Worm (Caenorhabditis elegans) whole organism, young adult: ENCODE data around the gene nhr-20.

Experiments used
- B0261.1 ChIP-seq: sonication (generic microtip); optimal IDR thresholded peaks from 2 replicates; lab custom pipeline; 2016; ENCODE audit warnings: mild to moderate bottlenecking, missing genetic modification characterization, moderate library complexity, missing compliant biosample characterization
- C06A6.2 ChIP-seq: fragments of 200-800 bp; sonication (Bioruptor generic); conservative IDR thresholded peaks from 2 replicates; pipeline ENCODE4 v1.3.6; 2022; ENCODE audit warnings: missing genetic modification characterization, missing compliant biosample characterization
- F23B12.7 ChIP-seq: sonication (generic microtip); optimal IDR thresholded peaks from 2 replicates; lab custom pipeline; 2017; ENCODE audit warnings: missing genetic modification characterization, mild to moderate bottlenecking, missing compliant biosample characterization, antibody characterized with exemption, moderate library complexity; ENCODE audit not compliant: insufficient read depth
- F33H1.4 ChIP-seq: fragments of 200-800 bp; sonication (Bioruptor generic); IDR thresholded peaks from 2 replicates; pipeline ENCODE4 v1.3.6; 2022; ENCODE audit warnings: missing genetic modification reagents, missing genetic modification characterization, missing compliant biosample characterization
- F39B2.1 ChIP-seq: fragments of 200-800 bp; sonication (Bioruptor generic); IDR thresholded peaks from 2 replicates; pipeline ENCODE4 v1.3.6; 2022; ENCODE audit warnings: missing genetic modification reagents, missing genetic modification characterization, missing compliant biosample characterization
- T07F8.4 ChIP-seq: sonication (generic microtip); optimal IDR thresholded peaks from 2 replicates; lab custom pipeline; 2016; ENCODE audit warnings: mild to moderate bottlenecking, missing genetic modification characterization, moderate library complexity, missing compliant biosample characterization
- Y67H2A.10 ChIP-seq: fragments of 200-800 bp; sonication (Bioruptor generic); conservative IDR thresholded peaks from 2 replicates; pipeline ENCODE4 v1.3.6; 2022; ENCODE audit warnings: missing genetic modification reagents, missing genetic modification characterization, missing compliant biosample characterization
- Y79H2A.3 ChIP-seq: fragments of 200-800 bp; sonication (Bioruptor generic); conservative IDR thresholded peaks from 2 replicates; pipeline ENCODE4 v1.3.6; 2022; ENCODE audit warnings: missing genetic modification reagents, missing genetic modification characterization, missing compliant biosample characterization
- ZK185.1 ChIP-seq: sonication (generic microtip); optimal IDR thresholded peaks from 2 replicates; lab custom pipeline; 2016; ENCODE audit warnings: mild to moderate bottlenecking, missing genetic modification characterization, missing compliant biosample characterization; ENCODE audit not compliant: poor library complexity, severe bottlenecking
- akir-1 ChIP-seq: fragments of 200-800 bp; sonication (Bioruptor generic); optimal IDR thresholded peaks from 2 replicates; lab custom pipeline; 2018; ENCODE audit warnings: mild to moderate bottlenecking, missing genetic modification characterization, moderate library complexity, missing compliant biosample characterization
- cebp-2 ChIP-seq: fragments of 200-800 bp; sonication (Bioruptor generic); IDR thresholded peaks from 2 replicates; pipeline ENCODE4 v1.3.6; 2022; ENCODE audit warnings: missing genetic modification characterization, missing compliant biosample characterization
- ceh-40 ChIP-seq: fragments of 200-800 bp; sonication (Bioruptor generic); IDR thresholded peaks from 2 replicates; pipeline ENCODE4 v1.3.6; 2022; ENCODE audit warnings: missing genetic modification characterization, missing compliant biosample characterization
- ceh-91 ChIP-seq: fragments of 200-800 bp; sonication (Bioruptor generic); IDR thresholded peaks from 2 replicates; pipeline ENCODE4 v1.3.6; 2022; ENCODE audit warnings: missing genetic modification reagents, missing genetic modification characterization, missing compliant biosample characterization
- die-1 ChIP-seq: sonication (generic microtip); optimal IDR thresholded peaks from 2 replicates; lab custom pipeline; 2016; ENCODE audit warnings: missing genotype, mild to moderate bottlenecking, missing genetic modification characterization, missing compliant biosample characterization
- dox-1 ChIP-seq: fragments of 200-800 bp; sonication (Bioruptor generic); IDR thresholded peaks from 2 replicates; pipeline ENCODE4 v1.3.6; 2022; ENCODE audit warnings: missing genetic modification reagents, missing genetic modification characterization, missing compliant biosample characterization
- dpl-1 ChIP-seq: fragments of 150-350 bp; optimal IDR thresholded peaks from 2 replicates; lab custom pipeline; 2014; ENCODE audit warnings: missing biosample characterization, missing genetic modification reagents, missing genetic modification characterization
- efl-1 ChIP-seq: fragments of 150-350 bp; optimal IDR thresholded peaks from 2 replicates; lab custom pipeline; 2014; ENCODE audit warnings: missing biosample characterization, missing genetic modification reagents, missing genetic modification characterization
- egl-44 ChIP-seq: fragments of 200-800 bp; sonication (Bioruptor generic); IDR thresholded peaks from 2 replicates; pipeline ENCODE4 v1.3.6; 2022; ENCODE audit warnings: missing genetic modification reagents, missing genetic modification characterization, missing compliant biosample characterization
- ekl-4 ChIP-seq: fragments of 200-800 bp; sonication (Bioruptor generic); IDR thresholded peaks from 2 replicates; pipeline ENCODE4 v1.3.6; 2022; ENCODE audit warnings: missing genetic modification reagents, missing genetic modification characterization, missing compliant biosample characterization
- gei-17 ChIP-seq: fragments of 200-800 bp; sonication (Bioruptor generic); optimal IDR thresholded peaks from 2 replicates; lab custom pipeline; 2018; ENCODE audit warnings: mild to moderate bottlenecking, missing genetic modification characterization, missing compliant biosample characterization
- hmg-20 ChIP-seq: fragments of 200-800 bp; sonication (Bioruptor generic); IDR thresholded peaks from 2 replicates; pipeline ENCODE4 v1.3.6; 2022; ENCODE audit warnings: missing genetic modification reagents, missing genetic modification characterization, missing compliant biosample characterization
- hsf-1 ChIP-seq: fragments of 200-800 bp; sonication (Bioruptor generic); IDR thresholded peaks from 2 replicates; pipeline ENCODE4 v1.3.6; 2022; ENCODE audit warnings: missing genetic modification reagents, missing genetic modification characterization, missing compliant biosample characterization
- lsl-1 ChIP-seq: fragments of 200-800 bp; sonication (Bioruptor generic); optimal IDR thresholded peaks from 2 replicates; lab custom pipeline; 2018; ENCODE audit warnings: mild to moderate bottlenecking, missing genetic modification characterization, moderate library complexity, missing compliant biosample characterization
- madf-3 ChIP-seq: fragments of 200-800 bp; sonication (Bioruptor generic); IDR thresholded peaks from 2 replicates; pipeline ENCODE4 v1.3.6; 2022; ENCODE audit warnings: missing genetic modification reagents, missing genetic modification characterization, missing compliant biosample characterization
- madf-6 ChIP-seq: fragments of 200-800 bp; sonication (Bioruptor generic); IDR thresholded peaks from 2 replicates; pipeline ENCODE4 v1.3.6; 2022; ENCODE audit warnings: missing genetic modification reagents, missing genetic modification characterization, missing compliant biosample characterization
- madf-8 ChIP-seq: fragments of 200-800 bp; sonication (Bioruptor generic); conservative IDR thresholded peaks from 2 replicates; pipeline ENCODE4 v1.3.6; 2022; ENCODE audit warnings: missing genetic modification reagents, missing genetic modification characterization, missing compliant biosample characterization
- mcd-1 ChIP-seq: fragments of 200-800 bp; sonication (Bioruptor generic); IDR thresholded peaks from 2 replicates; pipeline ENCODE4 v1.3.6; 2022; ENCODE audit warnings: missing genetic modification reagents, missing genetic modification characterization, missing compliant biosample characterization
- mes-4 ChIP-seq: sonication (generic microtip); optimal IDR thresholded peaks from 2 replicates; lab custom pipeline; 2016; ENCODE audit warnings: missing genotype, missing genetic modification characterization, missing compliant biosample characterization
- nhr-80 ChIP-seq: sonication (generic microtip); optimal IDR thresholded peaks from 2 replicates; lab custom pipeline; 2016; ENCODE audit warnings: missing genetic modification characterization, missing compliant biosample characterization
- nhr-90 ChIP-seq: sonication (generic microtip); optimal IDR thresholded peaks from 2 replicates; lab custom pipeline; 2016; ENCODE audit warnings: missing genotype, mild to moderate bottlenecking, missing genetic modification characterization, missing compliant biosample characterization
- pbrm-1 ChIP-seq: fragments of 200-800 bp; sonication (Bioruptor generic); IDR thresholded peaks from 2 replicates; pipeline ENCODE4 v1.3.6; 2022; ENCODE audit warnings: missing genetic modification reagents, missing genetic modification characterization, missing compliant biosample characterization
- rec-8 ChIP-seq, 2 experiments: sonication (generic microtip); optimal IDR thresholded peaks; 2 replicates each; lab custom pipeline; 2016; ENCODE audit warnings: mild to moderate bottlenecking in 2 of 2, missing genetic modification characterization in 2 of 2, missing genetic modification reagents in 2 of 2, missing genotype in 2 of 2, missing biosample characterization in 1 of 2, missing compliant biosample characterization in 1 of 2, moderate library complexity in 1 of 2
- sdz-38 ChIP-seq: sonication (generic microtip); optimal IDR thresholded peaks from 2 replicates; lab custom pipeline; 2016; ENCODE audit warnings: missing genotype, missing genetic modification characterization, missing compliant biosample characterization
- snpc-3.4 ChIP-seq: sonication (generic microtip); optimal IDR thresholded peaks from 2 replicates; lab custom pipeline; 2017; ENCODE audit warnings: missing genetic modification characterization, mild to moderate bottlenecking, missing compliant biosample characterization, antibody characterized with exemption, moderate library complexity, missing genotype, missing genetic modification reagents
- sptf-2 ChIP-seq: fragments of 200-800 bp; sonication (Bioruptor generic); optimal IDR thresholded peaks from 2 replicates; lab custom pipeline; 2018; ENCODE audit warnings: mild to moderate bottlenecking, missing genetic modification characterization, missing compliant biosample characterization
- tbp1 ChIP-seq: fragments of 200-800 bp; sonication (Bioruptor generic); optimal IDR thresholded peaks from 2 replicates; lab custom pipeline; 2018; ENCODE audit warnings: mild to moderate bottlenecking, missing genetic modification characterization, missing compliant biosample characterization
- unc-130 ChIP-seq: sonication (generic microtip); optimal IDR thresholded peaks from 2 replicates; lab custom pipeline; 2016; ENCODE audit warnings: missing genetic modification reagents, missing genetic modification characterization, missing compliant biosample characterization
- ztf-18 ChIP-seq: sonication (generic microtip); optimal IDR thresholded peaks from 2 replicates; lab custom pipeline; 2016; ENCODE audit warnings: missing genotype, mild to moderate bottlenecking, missing genetic modification characterization, missing compliant biosample characterization
- ztf-28 ChIP-seq: fragments of 200-800 bp; sonication (Bioruptor generic); IDR thresholded peaks from 2 replicates; pipeline ENCODE4 v1.3.6; 2022; ENCODE audit warnings: missing genetic modification reagents, missing genetic modification characterization, missing compliant biosample characterization
- ztf-3 ChIP-seq: fragments of 200-800 bp; sonication (Bioruptor generic); optimal IDR thresholded peaks from 2 replicates; lab custom pipeline; 2018; ENCODE audit warnings: mild to moderate bottlenecking, missing genetic modification characterization, missing compliant biosample characterization

nhr-20 gene

ce11 chrIII:4205751-4206327 lies 27.2 kb downstream of the nhr-20 start, which contains the start of gene R74.8 (continued):
- TF ChIP-seq ceh-91 (peak; percentile 61), egl-44 (no peak), Y79H2A.3 (GFP tag; lab: Robert Waterston, UW) (no peak), madf-3 (GFP tag; lab: Robert Waterston, UW) (peak; percentile 82), ceh-40 (no peak), die-1 (tag; lab: Kevin White, UChicago) (no peak), mcd-1 (GFP tag; lab: Robert Waterston, UW) (no peak), dpl-1 (peak; percentile 62), F39B2.1 (GFP tag; lab: Robert Waterston, UW) (no peak), dox-1 (GFP tag; lab: Robert Waterston, UW) (peak; percentile 9; the same call in 1 of the 2 replicates), F33H1.4 (GFP tag; lab: Robert Waterston, UW) (peak; percentile 72), efl-1 (GFP tag; lab: Kevin White, UChicago) (peak; percentile 72), akir-1 (GFP tag; lab: Kevin White, UChicago) (no peak), nhr-90 (tag; lab: Kevin White, UChicago) (no peak), gei-17 (no peak), hmg-20 (GFP tag; lab: Robert Waterston, UW) (no peak), unc-130 (peak; percentile 64), madf-6 (peak; percentile 88), F23B12.7 (tag; lab: Kevin White, UChicago) (peak; percentile 2), cebp-2 (GFP tag; lab: Robert Waterston, UW) (no peak), C06A6.2 (GFP tag; lab: Robert Waterston, UW) (no peak), hsf-1 (GFP tag; lab: Robert Waterston, UW) (peak; percentile 73), ZK185.1 (tag; lab: Kevin White, UChicago) (no peak), nhr-80 (tag; lab: Kevin White, UChicago) (no peak), sptf-2 (GFP tag; lab: Kevin White, UChicago) (no peak), madf-8 (GFP tag; lab: Robert Waterston, UW) (peak; percentile 62), rec-8 (tag; optimal IDR thresholded peaks at IDR 0.05; lab: Kevin White, UChicago) (no peak), B0261.1 (tag; lab: Kevin White, UChicago) (no peak), ztf-18 (tag; lab: Kevin White, UChicago) (no peak), snpc-3.4 (peak; percentile 71), Y67H2A.10 (GFP tag; lab: Robert Waterston, UW) (no peak), sdz-38 (no peak), pbrm-1 (GFP tag; lab: Robert Waterston, UW) (no peak), tbp1 (GFP tag; lab: Kevin White, UChicago) (peak; percentile 16), ztf-3 (GFP tag; lab: Kevin White, UChicago) (no peak), T07F8.4 (no peak), ekl-4 (no peak), lsl-1 (GFP tag; lab: Kevin White, UChicago) (peak; percentile 96), ztf-28 (GFP tag; lab: Robert Waterston, UW) (no peak), mes-4 (tag; lab: Kevin White, UChicago) (no peak)
